Worm (Caenorhabditis elegans) whole organism, midembryonic: ENCODE measurements around the gene clhm-1.

ENCODE experiments used
- T22C8.4 ChIP-seq: fragments of 200-800 bp; sonication (Bioruptor generic); IDR thresholded peaks from 2 replicates; pipeline ENCODE4 v1.3.6; 2022; ENCODE audit warnings: missing genetic modification characterization, missing compliant biosample characterization
- flt-1 ChIP-seq: fragments of 200-800 bp; sonication (Bioruptor generic); IDR thresholded peaks from 2 replicates; pipeline ENCODE4 v1.3.6; 2022; ENCODE audit warnings: missing genetic modification characterization, missing compliant biosample characterization
- ref-1 ChIP-seq: fragments of 200-800 bp; sonication (Bioruptor generic); conservative IDR thresholded peaks from 2 replicates; pipeline ENCODE4 v1.3.6; 2022; ENCODE audit warnings: missing genetic modification reagents, missing genetic modification characterization, missing compliant biosample characterization
- tab-1 ChIP-seq: fragments of 200-800 bp; sonication (Bioruptor generic); IDR thresholded peaks from 2 replicates; pipeline ENCODE4 v1.3.6; 2022; ENCODE audit warnings: missing genetic modification characterization, missing compliant biosample characterization
- ztf-23 ChIP-seq: fragments of 200-800 bp; sonication (Bioruptor generic); IDR thresholded peaks from 2 replicates; pipeline ENCODE4 v1.3.6; 2022; ENCODE audit warnings: missing genetic modification reagents, missing genetic modification characterization, missing compliant biosample characterization

DNA sequence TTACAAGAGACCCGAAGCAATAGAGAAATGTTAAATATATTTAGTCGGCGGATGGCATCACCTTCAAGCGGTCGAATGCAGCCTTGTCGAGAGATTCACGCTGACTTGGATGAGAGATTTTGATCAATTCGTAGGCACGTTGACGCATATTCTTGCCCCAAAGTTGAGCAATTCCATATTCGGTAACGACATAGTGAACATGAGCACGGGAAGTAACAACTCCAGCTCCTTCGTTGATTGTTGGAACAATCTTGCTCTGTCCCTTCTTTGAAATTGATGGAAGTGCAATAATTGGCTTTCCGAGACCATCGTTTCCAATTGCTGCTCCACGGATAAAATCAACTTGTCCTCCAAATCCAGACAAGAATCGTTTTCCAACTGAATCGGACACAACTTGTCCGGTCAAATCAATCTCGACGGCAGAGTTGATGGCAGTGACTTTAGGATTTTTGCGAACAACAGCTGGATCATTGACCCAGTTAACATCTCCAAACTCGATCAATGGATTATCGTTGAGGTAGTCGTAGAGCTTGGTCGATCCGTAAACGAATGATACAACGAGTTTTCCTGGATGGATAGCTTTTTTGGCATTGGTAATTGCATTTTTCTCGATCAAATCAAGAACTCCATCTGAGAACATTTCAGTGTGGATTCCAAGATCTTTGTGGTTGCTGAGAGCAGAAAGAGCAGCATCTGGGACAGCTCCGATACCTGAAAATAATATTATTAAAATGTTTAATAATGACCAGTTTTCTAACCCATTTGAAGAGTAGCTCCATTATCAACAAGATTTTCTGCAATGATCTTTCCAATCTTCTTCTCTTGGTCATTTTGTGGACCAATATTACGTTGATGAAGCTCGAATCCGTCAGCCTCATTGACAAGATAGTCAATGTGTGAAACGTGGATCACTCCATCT is 18.1 kb upstream of the clhm-1 start:
- TF ChIP-seq tab-1 (GFP tag; lab: Robert Waterston, UW) (no peak), ref-1 (no peak), ztf-23 (GFP tag; lab: Robert Waterston, UW) (no peak), flt-1 (GFP tag; lab: Robert Waterston, UW) (no peak), T22C8.4 (GFP tag; lab: Robert Waterston, UW) (no peak)
